Fruit fly (Drosophila melanogaster) whole organism, embryonic: Measurements from ENCODE around the gene fend.

Source experiments
- Antp ChIP-seq: fragments of 200-800 bp; sonication (Bioruptor generic); optimal IDR thresholded peaks from 3 replicates; lab custom pipeline; 2016; ENCODE audit warnings: missing biosample characterization, missing genetic modification characterization
- BEAF-32 ChIP-seq: fragments of 200-800 bp; sonication (Bioruptor generic); optimal IDR thresholded peaks from 3 replicates; lab custom pipeline; 2017; ENCODE audit warnings: missing biosample characterization, missing genetic modification characterization, mild to moderate bottlenecking, moderate library complexity, missing genetic modification reagents
- CG1024 ChIP-seq: fragments of 200-800 bp; sonication (Bioruptor generic); IDR thresholded peaks from 2 replicates; pipeline ENCODE4 v1.3.6; 2022; ENCODE audit warnings: missing biosample characterization, missing genetic modification characterization
- CG10543 ChIP-seq: fragments of 200-800 bp; sonication (Bioruptor generic); optimal IDR thresholded peaks from 3 replicates; lab custom pipeline; 2017; ENCODE audit warnings: missing biosample characterization, mild to moderate bottlenecking, missing genetic modification characterization, moderate library complexity
- CG10654 ChIP-seq: fragments of 200-800 bp; sonication (Bioruptor generic); optimal IDR thresholded peaks from 2 replicates; lab custom pipeline; 2016; ENCODE audit warnings: missing biosample characterization, missing genetic modification characterization
- CG10959 ChIP-seq: fragments of 200-800 bp; sonication (Bioruptor generic); IDR thresholded peaks from 2 replicates; pipeline ENCODE4 v1.3.6; 2022; ENCODE audit warnings: missing biosample characterization, missing genetic modification characterization
- CG11456 ChIP-seq: fragments of 200-800 bp; sonication (Bioruptor generic); IDR thresholded peaks from 3 replicates; pipeline ENCODE4 v1.3.6; 2022; ENCODE audit warnings: missing biosample characterization, missing genetic modification characterization
- CG11560 ChIP-seq: fragments of 200-800 bp; sonication (Bioruptor generic); IDR thresholded peaks from 3 replicates; pipeline ENCODE4 v1.3.6; 2022; ENCODE audit warnings: missing biosample characterization, missing genetic modification characterization
- CG12659 ChIP-seq: fragments of 200-800 bp; sonication (Bioruptor generic); optimal IDR thresholded peaks from 3 replicates; lab custom pipeline; 2017; ENCODE audit warnings: mild to moderate bottlenecking, missing biosample characterization, missing genetic modification reagents, missing genetic modification characterization
- CG15073 ChIP-seq: fragments of 200-800 bp; sonication (Bioruptor generic); optimal IDR thresholded peaks from 2 replicates; lab custom pipeline; 2016; ENCODE audit warnings: missing biosample characterization, missing genetic modification characterization
- CG15696 ChIP-seq: fragments of 200-800 bp; sonication (Bioruptor generic); optimal IDR thresholded peaks from 2 replicates; lab custom pipeline; 2019; ENCODE audit warnings: missing biosample characterization, mild to moderate bottlenecking, missing genetic modification characterization, moderate library complexity
- CG16813 ChIP-seq: fragments of 200-800 bp; sonication (Bioruptor generic); IDR thresholded peaks from 3 replicates; pipeline ENCODE4 v1.3.6; 2022; ENCODE audit warnings: missing biosample characterization, missing genetic modification characterization; ENCODE audit not compliant: partially characterized antibody
- CG2875 ChIP-seq: fragments of 200-800 bp; sonication (Bioruptor generic); optimal IDR thresholded peaks from 2 replicates; lab custom pipeline; 2017; ENCODE audit warnings: missing biosample characterization, mild to moderate bottlenecking, missing genetic modification characterization, missing genetic modification reagents
- CG30403 ChIP-seq: fragments of 200-800 bp; sonication (Bioruptor generic); optimal IDR thresholded peaks from 3 replicates; lab custom pipeline; 2016; ENCODE audit warnings: missing biosample characterization, missing genetic modification characterization
- CG34224 ChIP-seq: fragments of 200-800 bp; sonication (Bioruptor generic); IDR thresholded peaks from 3 replicates; pipeline ENCODE4 v1.3.6; 2022; ENCODE audit warnings: missing biosample characterization, missing genetic modification characterization; ENCODE audit not compliant: partially characterized antibody
- CG7928 ChIP-seq: fragments of 200-800 bp; sonication (Bioruptor generic); optimal IDR thresholded peaks from 2 replicates; lab custom pipeline; 2017; ENCODE audit warnings: missing biosample characterization, mild to moderate bottlenecking, missing genetic modification characterization
- CG7963 ChIP-seq: fragments of 200-800 bp; sonication (Bioruptor generic); IDR thresholded peaks from 3 replicates; pipeline ENCODE4 v1.3.6; 2022; ENCODE audit warnings: missing biosample characterization, missing genetic modification characterization; ENCODE audit not compliant: partially characterized antibody
- CG8089 ChIP-seq: fragments of 200-800 bp; sonication (Bioruptor generic); optimal IDR thresholded peaks from 3 replicates; lab custom pipeline; 2016; ENCODE audit warnings: missing biosample characterization, missing genetic modification characterization
- Dp ChIP-seq: fragments of 200-800 bp; sonication (Bioruptor generic); optimal IDR thresholded peaks from 2 replicates; lab custom pipeline; 2018; ENCODE audit warnings: missing biosample characterization, mild to moderate bottlenecking, missing genetic modification characterization, moderate library complexity
- Hand ChIP-seq: fragments of 200-800 bp; sonication (Bioruptor generic); optimal IDR thresholded peaks from 2 replicates; lab custom pipeline; 2017; ENCODE audit warnings: mild to moderate bottlenecking, missing biosample characterization, missing genetic modification reagents, missing genetic modification characterization
- HmgD ChIP-seq: fragments of 200-800 bp; sonication (Bioruptor generic); optimal IDR thresholded peaks from 3 replicates; lab custom pipeline; 2016; ENCODE audit warnings: missing biosample characterization, missing genetic modification characterization
- MESR4 ChIP-seq: fragments of 200-800 bp; sonication (Bioruptor generic); optimal IDR thresholded peaks from 2 replicates; lab custom pipeline; 2018; ENCODE audit warnings: missing biosample characterization, mild to moderate bottlenecking, missing genetic modification characterization, moderate library complexity
- MTF-1 ChIP-seq: fragments of 200-800 bp; sonication (Bioruptor generic); optimal IDR thresholded peaks from 2 replicates; lab custom pipeline; 2018; ENCODE audit warnings: missing biosample characterization, mild to moderate bottlenecking, missing genetic modification characterization, borderline replicate concordance
- Scr ChIP-seq: fragments of 200-800 bp; sonication (Bioruptor generic); IDR thresholded peaks from 2 replicates; pipeline ENCODE4 v1.3.6; 2022; ENCODE audit warnings: missing biosample characterization, missing genetic modification characterization; ENCODE audit not compliant: partially characterized antibody
- Sry-β ChIP-seq: fragments of 200-800 bp; sonication (Bioruptor generic); optimal IDR thresholded peaks from 2 replicates; lab custom pipeline; 2018; ENCODE audit warnings: missing biosample characterization, mild to moderate bottlenecking, missing genetic modification characterization, moderate library complexity
- bbx ChIP-seq: fragments of 200-800 bp; sonication (Bioruptor generic); IDR thresholded peaks from 2 replicates; pipeline ENCODE4 v1.3.6; 2022; ENCODE audit warnings: missing biosample characterization, missing genetic modification characterization; ENCODE audit not compliant: partially characterized antibody
- bigmax ChIP-seq: fragments of 200-800 bp; sonication (Bioruptor generic); optimal IDR thresholded peaks from 2 replicates; lab custom pipeline; 2018; ENCODE audit warnings: missing biosample characterization, mild to moderate bottlenecking, missing genetic modification characterization
- cas ChIP-seq: fragments of 200-800 bp; sonication (Bioruptor generic); IDR thresholded peaks from 2 replicates; pipeline ENCODE4 v1.3.6; 2022; ENCODE audit warnings: missing biosample characterization, missing genetic modification characterization
- ci ChIP-seq: fragments of 200-800 bp; sonication (Bioruptor generic); IDR thresholded peaks from 3 replicates; pipeline ENCODE4 v1.3.6; 2022; ENCODE audit warnings: missing biosample characterization, missing genetic modification characterization
- danr ChIP-seq: fragments of 200-800 bp; sonication (Bioruptor generic); IDR thresholded peaks from 2 replicates; pipeline ENCODE4 v1.3.6; 2022; ENCODE audit warnings: missing biosample characterization, missing genetic modification characterization
- dm ChIP-seq: fragments of 200-800 bp; sonication (Bioruptor generic); optimal IDR thresholded peaks from 3 replicates; lab custom pipeline; 2016; ENCODE audit warnings: missing biosample characterization, missing genetic modification characterization
- fd96Cb ChIP-seq: fragments of 200-800 bp; sonication (Bioruptor generic); optimal IDR thresholded peaks from 2 replicates; lab custom pipeline; 2018; ENCODE audit warnings: missing biosample characterization, mild to moderate bottlenecking, missing genetic modification characterization, moderate library complexity
- fru ChIP-seq: fragments of >200 bp; optimal IDR thresholded peaks from 2 replicates; lab custom pipeline; 2017
- fu2 ChIP-seq: fragments of 200-800 bp; sonication (Bioruptor generic); optimal IDR thresholded peaks from 2 replicates; lab custom pipeline; 2016; ENCODE audit warnings: missing biosample characterization, missing genetic modification characterization
- gcm2 ChIP-seq: fragments of 200-800 bp; sonication (Bioruptor generic); optimal IDR thresholded peaks from 2 replicates; lab custom pipeline; 2016; ENCODE audit warnings: missing biosample characterization, missing genetic modification characterization
- gsb ChIP-seq: fragments of 200-800 bp; sonication (Bioruptor generic); IDR thresholded peaks from 2 replicates; pipeline ENCODE4 v1.3.6; 2022; ENCODE audit warnings: missing biosample characterization, missing genetic modification characterization
- hbn ChIP-seq: fragments of 200-800 bp; sonication (Bioruptor generic); IDR thresholded peaks from 2 replicates; pipeline ENCODE4 v1.3.6; 2022; ENCODE audit warnings: missing biosample characterization, missing genetic modification characterization; ENCODE audit not compliant: partially characterized antibody
- her ChIP-seq: fragments of 200-800 bp; sonication (Bioruptor generic); optimal IDR thresholded peaks from 2 replicates; lab custom pipeline; 2016; ENCODE audit warnings: missing biosample characterization, missing genetic modification characterization
- kay ChIP-seq: fragments of 200-800 bp; sonication (Bioruptor generic); optimal IDR thresholded peaks from 2 replicates; lab custom pipeline; 2016; ENCODE audit warnings: missing biosample characterization, missing genetic modification characterization
- knrl ChIP-seq: fragments of 200-800 bp; sonication (Bioruptor generic); IDR thresholded peaks from 3 replicates; pipeline ENCODE4 v1.3.6; 2022; ENCODE audit warnings: missing biosample characterization, missing genetic modification characterization; ENCODE audit not compliant: partially characterized antibody
- mld ChIP-seq: fragments of 200-800 bp; sonication (Bioruptor generic); IDR thresholded peaks from 3 replicates; pipeline ENCODE4 v1.3.6; 2022; ENCODE audit warnings: missing biosample characterization, missing genetic modification characterization; ENCODE audit not compliant: partially characterized antibody
- onecut ChIP-seq: fragments of 200-800 bp; sonication (Bioruptor generic); IDR thresholded peaks from 2 replicates; pipeline ENCODE4 v1.3.6; 2022; ENCODE audit warnings: missing biosample characterization, missing genetic modification characterization
- salm ChIP-seq: fragments of 200-800 bp; sonication (Bioruptor generic); optimal IDR thresholded peaks from 2 replicates; lab custom pipeline; 2018; ENCODE audit warnings: missing biosample characterization, mild to moderate bottlenecking, missing genetic modification characterization
- sens ChIP-seq: fragments of 200-800 bp; sonication (Bioruptor generic); peaks from one replicate; lab custom pipeline; 2016; ENCODE audit warnings: missing biosample characterization, missing genetic modification characterization
- sim ChIP-seq: fragments of 200-800 bp; sonication (Bioruptor generic); IDR thresholded peaks from 2 replicates; pipeline ENCODE4 v1.3.6; 2022; ENCODE audit warnings: missing biosample characterization, missing genetic modification characterization
- sug ChIP-seq: fragments of 200-800 bp; optimal IDR thresholded peaks from 2 replicates; lab custom pipeline; 2019; ENCODE audit warnings: missing biosample characterization, mild to moderate bottlenecking, missing genetic modification characterization, moderate library complexity
- toy ChIP-seq: fragments of 200-800 bp; sonication (Bioruptor generic); IDR thresholded peaks from 2 replicates; pipeline ENCODE4 v1.3.6; 2022; ENCODE audit warnings: missing biosample characterization, missing genetic modification characterization
- trem ChIP-seq: fragments of 200-800 bp; optimal IDR thresholded peaks from 3 replicates; lab custom pipeline; 2019; ENCODE audit warnings: missing biosample characterization, mild to moderate bottlenecking, missing genetic modification characterization, moderate library complexity
- zf30C ChIP-seq: fragments of 200-800 bp; sonication (Bioruptor generic); optimal IDR thresholded peaks from 3 replicates; lab custom pipeline; 2018; ENCODE audit warnings: missing biosample characterization, mild to moderate bottlenecking, missing genetic modification characterization

Gene fend

DNA sequence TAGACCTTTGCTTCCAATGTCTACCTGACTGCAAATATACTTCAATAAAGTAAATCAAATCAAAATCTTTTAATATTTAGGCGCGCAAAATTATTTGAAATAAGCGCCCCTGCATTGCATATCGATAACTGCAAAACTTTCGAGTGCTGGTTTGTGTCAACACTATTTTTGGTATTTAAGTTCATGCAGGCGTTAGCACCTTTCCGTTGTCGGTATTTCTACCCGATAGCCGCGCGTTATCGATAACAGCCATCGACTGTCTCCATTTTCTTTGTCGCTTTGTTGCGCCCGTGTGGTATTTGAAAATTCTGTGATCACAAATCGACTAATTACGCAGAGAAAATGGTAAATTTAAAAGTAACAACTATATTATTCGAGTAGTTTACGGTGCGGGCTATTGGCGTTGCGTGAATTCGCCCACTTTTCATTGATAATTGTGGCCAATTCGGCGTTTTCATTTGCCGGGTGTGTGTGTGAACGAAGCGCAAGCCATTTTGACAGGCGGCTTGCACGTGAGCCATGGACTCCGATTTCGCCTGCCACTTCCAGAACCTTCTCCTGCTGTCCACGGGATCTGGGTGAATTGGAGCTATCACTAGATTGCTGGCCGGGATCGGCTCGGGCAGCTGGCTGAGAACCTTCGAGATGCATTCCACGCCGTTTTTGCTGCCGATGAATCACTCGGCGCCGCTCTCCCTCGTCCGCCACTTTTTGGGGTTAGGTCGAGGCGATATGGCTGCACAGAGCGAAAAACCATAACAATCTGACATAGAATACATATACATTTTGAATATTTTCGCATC lies 45.4 kb downstream of the fend start, which contains the start of gene CCT2 (continued):
- no peak for TF ChIP-seq salm (tag; lab: Kevin White, UChicago)
- no peak for TF ChIP-seq CG10959 (GFP tag; lab: Robert Waterston, UW)
- no peak for TF ChIP-seq Sry-β (GFP tag; lab: Kevin White, UChicago)
- TF ChIP-seq CG10654 (GFP tag; lab: Kevin White, UChicago) = no peak
- no peak for TF ChIP-seq Antp (GFP tag; lab: Kevin White, UChicago)
- TF ChIP-seq sim = no peak
- TF ChIP-seq fd96Cb (tag; lab: Kevin White, UChicago) = no peak
- peak; percentile 71 for TF ChIP-seq bbx (GFP tag; lab: Robert Waterston, UW)
- peak; percentile 39 for TF ChIP-seq knrl
- no peak for TF ChIP-seq cas (GFP tag; lab: Robert Waterston, UW)
- no peak for TF ChIP-seq gcm2 (GFP tag; lab: Kevin White, UChicago)
- TF ChIP-seq CG2875 (GFP tag; lab: Kevin White, UChicago) = no peak
- TF ChIP-seq CG16813 (GFP tag; lab: Robert Waterston, UW) = peak; percentile 63; the same call in 2 of the 3 replicates
- TF ChIP-seq MESR4 (GFP tag; lab: Kevin White, UChicago) = peak; percentile 84
- no peak for TF ChIP-seq CG10543 (GFP tag; lab: Kevin White, UChicago)
- no peak for TF ChIP-seq CG15073 (GFP tag; lab: Kevin White, UChicago)
- peak; percentile 69 for TF ChIP-seq BEAF-32 (GFP tag; lab: Kevin White, UChicago)
- peak; percentile 80 for TF ChIP-seq sens (GFP tag; lab: Kevin White, UChicago)
- peak; percentile 87 for TF ChIP-seq Dp (GFP tag; lab: Kevin White, UChicago)
- TF ChIP-seq CG12659 (GFP tag; lab: Kevin White, UChicago) = peak; percentile 8
- TF ChIP-seq Scr (GFP tag; lab: Robert Waterston, UW) = peak; percentile 58
- TF ChIP-seq CG34224 = peak; percentile 51; the same call in 1 of the 3 replicates
- peak; percentile 57; the same call in 2 of the 3 replicates for TF ChIP-seq CG11560 (tag; lab: Robert Waterston, UW)
- 0 out of 3 replicates have a peak, but pooled peaks have one; percentile 14 for TF ChIP-seq ci (GFP tag; lab: Robert Waterston, UW)
- no peak for TF ChIP-seq toy (GFP tag; lab: Robert Waterston, UW)
- TF ChIP-seq hbn (GFP tag; lab: Robert Waterston, UW) = peak; percentile 57
- TF ChIP-seq danr (GFP tag; lab: Robert Waterston, UW) = no peak
- peak; percentile 36 for TF ChIP-seq sug (tag; lab: Kevin White, UChicago)
- TF ChIP-seq CG30403 (GFP tag; lab: Kevin White, UChicago) = no peak
- peak; percentile 71 for TF ChIP-seq dm (GFP tag; lab: Kevin White, UChicago)
- TF ChIP-seq zf30C = peak; percentile 48
- no peak for TF ChIP-seq CG15696 (tag; lab: Kevin White, UChicago)
- peak; percentile 3 for TF ChIP-seq Hand (GFP tag; lab: Kevin White, UChicago)
- TF ChIP-seq HmgD (GFP tag; lab: Kevin White, UChicago) = peak; percentile 41
- no peak for TF ChIP-seq onecut
- TF ChIP-seq mld = 0 out of 3 replicates have a peak, but pooled peaks have one; percentile 23
- no peak for TF ChIP-seq CG7928 (GFP tag; lab: Kevin White, UChicago)
- peak; percentile 38; the same call in 1 of the 3 replicates for TF ChIP-seq CG7963 (GFP tag; lab: Robert Waterston, UW)
- TF ChIP-seq fu2 (GFP tag; lab: Kevin White, UChicago) = no peak
- no peak for TF ChIP-seq MTF-1 (GFP tag; lab: Kevin White, UChicago)
- no peak for TF ChIP-seq CG8089 (GFP tag; lab: Kevin White, UChicago)
- TF ChIP-seq CG1024 (GFP tag; lab: Robert Waterston, UW) = no peak
- TF ChIP-seq her = no peak
- no peak for TF ChIP-seq fru (lab: Kevin White, UChicago)
- peak; percentile 95 for TF ChIP-seq bigmax (GFP tag; lab: Kevin White, UChicago)
- peak; percentile 67 for TF ChIP-seq kay (GFP tag; lab: Kevin White, UChicago)
- TF ChIP-seq gsb (GFP tag; lab: Robert Waterston, UW) = no peak
- TF ChIP-seq CG11456 (GFP tag; lab: Robert Waterston, UW) = no peak
- TF ChIP-seq trem (tag; lab: Kevin White, UChicago) = peak; percentile 46
